Worm (Caenorhabditis elegans) whole organism, early embryonic: ENCODE data around the gene hlh-13.

Source experiments
- B0310.2 ChIP-seq: sonication (generic microtip); optimal IDR thresholded peaks from 2 replicates; lab custom pipeline; 2016; ENCODE audit warnings: mild to moderate bottlenecking, missing genetic modification characterization, missing compliant biosample characterization
- ama-1 ChIP-seq: fragments of 150-350 bp; optimal IDR thresholded peaks from 2 replicates; lab custom pipeline; 2014
- ceh-36 ChIP-seq: sonication (generic microtip); optimal IDR thresholded peaks from 2 replicates; lab custom pipeline; 2016; ENCODE audit warnings: missing genetic modification characterization, inconsistent platforms, missing compliant biosample characterization
- hmg-4 ChIP-seq: fragments of 200-800 bp; sonication (Bioruptor generic); optimal IDR thresholded peaks from 2 replicates; lab custom pipeline; 2018; ENCODE audit warnings: mild to moderate bottlenecking, missing genetic modification characterization, missing compliant biosample characterization

ce11 chrX:4252047-4252446, 3.0 kb downstream of the hlh-13 start, which contains the start of gene srv-5:
- TF ChIP-seq hmg-4 (GFP tag; lab: Kevin White, UChicago) (no peak), ceh-36 (tag; lab: Kevin White, UChicago) (no peak), B0310.2 (tag; lab: Kevin White, UChicago) (no peak), ama-1 (lab: Kevin White, UChicago) (no peak)
